Fruit fly (Drosophila melanogaster) whole organism, embryonic: Measurements from ENCODE around the gene CG14020.

Source experiments
- Hmr ChIP-seq: fragments of 200-800 bp; sonication (Bioruptor generic); optimal IDR thresholded peaks from 3 replicates; lab custom pipeline; 2017; ENCODE audit warnings: mild to moderate bottlenecking, missing biosample characterization, missing genetic modification reagents, missing genetic modification characterization
- Sox100B ChIP-seq: fragments of 200-800 bp; sonication (Bioruptor generic); optimal IDR thresholded peaks from 3 replicates; lab custom pipeline; 2018; ENCODE audit warnings: missing biosample characterization, mild to moderate bottlenecking, missing genetic modification characterization

- no peak for TF ChIP-seq Sox100B
- no peak for TF ChIP-seq Hmr (GFP tag; lab: Kevin White, UChicago)
Observed at dm6 chr2L:5554818-5555217, 37.3 kb downstream of the CG14020 start, which contains the start of gene GluRIIA.
